Worm (Caenorhabditis elegans): ENCODE data around the gene C29E4.15.

C29E4.15 gene

ce11 chrIII:7919823-7920222 lies 32.6 kb upstream of the C29E4.15 start, which contains the start of gene C29E4.14:
Gene C29E4.14, plus strand, starts transcription at chrIII:7920123.
- TF ChIP-seq unc-39 (tag; optimal IDR thresholded peaks at IDR 0.05) = no peak
- no peak for TF ChIP-seq blmp-1 (tag; optimal IDR thresholded peaks at IDR 0.05)
- no peak for TF ChIP-seq sem-2 (GFP tag; optimal IDR thresholded peaks at IDR 0.05)
- TF ChIP-seq mab-5 (tag; optimal IDR thresholded peaks at IDR 0.05) = no peak
- TF ChIP-seq mep-1 (tag; optimal IDR thresholded peaks at IDR 0.05) = no peak
- no peak for TF ChIP-seq sptf-1 (tag; optimal IDR thresholded peaks at IDR 0.05)
- TF ChIP-seq cnd-1 (tag; optimal IDR thresholded peaks at IDR 0.05) = no peak
- TF ChIP-seq elt-1 (tag; optimal IDR thresholded peaks at IDR 0.05; ENCODE audit: borderline replicate concordance, insufficient read depth) = no peak
- TF ChIP-seq nhr-12 (tag; optimal IDR thresholded peaks at IDR 0.05) = no peak
- no peak for TF ChIP-seq ceh-83 (GFP tag; optimal IDR thresholded peaks at IDR 0.05)

- no peak for TF ChIP-seq nhr-28 (tag; optimal IDR thresholded peaks at IDR 0.05)
- no peak for TF ChIP-seq flh-1 (GFP tag; optimal IDR thresholded peaks at IDR 0.05)
- no peak for TF ChIP-seq ceh-83 (GFP tag; optimal IDR thresholded peaks at IDR 0.05)
- TF ChIP-seq sptf-1 (tag; optimal IDR thresholded peaks at IDR 0.05) = no peak
- TF ChIP-seq tbx-8 (GFP tag; optimal IDR thresholded peaks at IDR 0.05) = no peak
- TF ChIP-seq ztf-11 (tag; optimal IDR thresholded peaks at IDR 0.05) = no peak
- TF ChIP-seq sem-2 (GFP tag; optimal IDR thresholded peaks at IDR 0.05) = no peak
- no peak for TF ChIP-seq pha-4 (tag; optimal IDR thresholded peaks at IDR 0.05)
- no peak for TF ChIP-seq drap-1 (GFP tag; optimal IDR thresholded peaks at IDR 0.05)
- no peak for TF ChIP-seq M03D4.4 (tag; optimal IDR thresholded peaks at IDR 0.05)
- TF ChIP-seq ceh-43 (GFP tag; optimal IDR thresholded peaks at IDR 0.05) = no peak
- no peak for TF ChIP-seq blmp-1 (tag; optimal IDR thresholded peaks at IDR 0.05)
- no peak for TF ChIP-seq nhr-2 (tag; optimal IDR thresholded peaks at IDR 0.05)
- TF ChIP-seq unc-62 (GFP tag; optimal IDR thresholded peaks at IDR 0.05) = no peak
- no peak for TF ChIP-seq snpc-4 (tag; optimal IDR thresholded peaks at IDR 0.05)
- TF ChIP-seq elt-3 (tag; optimal IDR thresholded peaks at IDR 0.05) = no peak
Measured at ce11 chrIII:7922207-7922606, 30.2 kb upstream of the C29E4.15 start, which contains the start of gene C29E4.17. Gene C29E4.17, plus strand, starts transcription at chrIII:7922507.

- no peak for TF ChIP-seq zip-8 (tag; optimal IDR thresholded peaks at IDR 0.05)
- no peak for TF ChIP-seq elt-1 (tag; optimal IDR thresholded peaks at IDR 0.05; ENCODE audit: borderline replicate concordance, insufficient read depth)
- no peak for TF ChIP-seq flh-1 (GFP tag; optimal IDR thresholded peaks at IDR 0.05)
- TF ChIP-seq nhr-2 (tag; optimal IDR thresholded peaks at IDR 0.05) = no peak
- TF ChIP-seq nhr-12 (tag; optimal IDR thresholded peaks at IDR 0.05) = no peak
- TF ChIP-seq nhr-76 (tag; optimal IDR thresholded peaks at IDR 0.05) = no peak
- TF ChIP-seq sptf-1 (tag; optimal IDR thresholded peaks at IDR 0.05) = no peak
- TF ChIP-seq sem-2 (GFP tag; optimal IDR thresholded peaks at IDR 0.05) = no peak
Measured at ce11 chrIII:7924821-7925220, 27.6 kb upstream of the C29E4.15 start, which contains the start of gene tag-250. Gene tag-250, minus strand, starts transcription at chrIII:7924921.

ce11 chrIII:7925968-7926367 lies 26.5 kb upstream of the C29E4.15 start:
- TF ChIP-seq lsy-2 (tag; optimal IDR thresholded peaks at IDR 0.05) (peak; percentile 2), bed-3 (GFP tag; optimal IDR thresholded peaks at IDR 0.05) (no peak), pha-4 (tag; optimal IDR thresholded peaks at IDR 0.05) (peak; percentile 34), unc-120 (tag; optimal IDR thresholded peaks at IDR 0.05; ENCODE audit: poor library complexity, severe bottlenecking) (no peak), ham-2 (GFP tag; optimal IDR thresholded peaks at IDR 0.05) (peak; percentile 78), nhr-237 (tag; optimal IDR thresholded peaks at IDR 0.05) (peak; percentile 24)

- TF ChIP-seq nhr-237 (tag; optimal IDR thresholded peaks at IDR 0.05) (peak; percentile 16), nhr-2 (tag; optimal IDR thresholded peaks at IDR 0.05) (no peak), elt-1 (tag; optimal IDR thresholded peaks at IDR 0.05; ENCODE audit: borderline replicate concordance, insufficient read depth) (no peak), lsy-2 (tag; optimal IDR thresholded peaks at IDR 0.05) (peak; percentile 34)
Measured at ce11 chrIII:7928549-7929129, 23.8 kb upstream of the C29E4.15 start, which contains the start of the genes C29E4.13 and npp-15. Gene C29E4.13, minus strand, starts transcription at chrIII:7928717. Gene npp-15, plus strand, starts transcription at chrIII:7929043.

- no peak for TF ChIP-seq ceh-39 (tag; optimal IDR thresholded peaks at IDR 0.05)
- no peak for TF ChIP-seq bed-3 (GFP tag; optimal IDR thresholded peaks at IDR 0.05)
- TF ChIP-seq pha-4 (tag; optimal IDR thresholded peaks at IDR 0.05) = no peak
- TF ChIP-seq elt-3 (tag; optimal IDR thresholded peaks at IDR 0.05) = no peak
- TF ChIP-seq zip-8 (tag; optimal IDR thresholded peaks at IDR 0.05) = no peak
- TF ChIP-seq snpc-4 (tag; optimal IDR thresholded peaks at IDR 0.05) = no peak
- TF ChIP-seq ztf-11 (tag; optimal IDR thresholded peaks at IDR 0.05) = no peak
- no peak for TF ChIP-seq ces-1 (GFP tag; optimal IDR thresholded peaks at IDR 0.05)
- TF ChIP-seq nhr-28 (tag; optimal IDR thresholded peaks at IDR 0.05) = no peak
- TF ChIP-seq flh-1 (GFP tag; optimal IDR thresholded peaks at IDR 0.05) = no peak
- no peak for TF ChIP-seq lin-13 (tag; optimal IDR thresholded peaks at IDR 0.05)
- TF ChIP-seq ceh-83 (GFP tag; optimal IDR thresholded peaks at IDR 0.05) = no peak
- no peak for TF ChIP-seq unc-39 (tag; optimal IDR thresholded peaks at IDR 0.05)
- TF ChIP-seq ham-2 (GFP tag; optimal IDR thresholded peaks at IDR 0.05) = no peak
- no peak for TF ChIP-seq sptf-1 (tag; optimal IDR thresholded peaks at IDR 0.05)
Measured at ce11 chrIII:7933235-7933634, 19.2 kb upstream of the C29E4.15 start, which contains the start of gene ran-2. Gene ran-2, plus strand, starts transcription at chrIII:7933535.

Measured in whole organism, mixed stage, embryonic.